Worm (Caenorhabditis elegans): ENCODE data around the gene oac-15.

DNA sequence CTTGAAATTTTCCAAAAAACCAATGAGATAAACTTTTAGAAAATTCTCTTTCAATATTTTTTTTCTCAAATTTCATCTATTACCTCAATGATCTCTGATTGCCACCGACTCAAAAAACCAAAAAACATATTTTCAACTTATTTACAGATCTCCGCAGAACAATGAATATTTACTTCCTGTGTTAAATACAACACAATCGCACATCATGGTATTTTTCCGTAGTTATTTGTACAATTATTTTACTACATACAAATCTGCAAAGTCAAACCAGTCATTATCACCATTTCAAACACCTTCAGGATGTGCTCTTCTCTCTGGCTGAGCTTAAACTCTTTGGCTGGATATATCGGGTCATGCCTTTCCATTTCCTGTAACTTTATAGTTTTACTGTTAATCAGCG, 43.8 kb downstream of the oac-15 start, which contains the start of gene str-108:
- TF ChIP-seq elt-3 (tag; optimal IDR thresholded peaks at IDR 0.05) = no peak
- TF ChIP-seq ham-2 (GFP tag; optimal IDR thresholded peaks at IDR 0.05) = no peak
- TF ChIP-seq mep-1 (tag; optimal IDR thresholded peaks at IDR 0.05) = no peak

All from whole organism, mixed stage, embryonic.